Worm (Caenorhabditis elegans) whole organism, L4 larva: ENCODE data around the gene F45E12.5.

Experiments
- D1046.2 ChIP-seq: fragments of 200-800 bp; sonication (Bioruptor generic); IDR thresholded peaks from 2 replicates; pipeline ENCODE4 v1.3.6; 2022; ENCODE audit warnings: missing genetic modification characterization, missing compliant biosample characterization
- F44E2.7 ChIP-seq: fragments of 200-800 bp; sonication (Bioruptor generic); IDR thresholded peaks from 2 replicates; pipeline ENCODE4 v2.1.2; 2022; ENCODE audit warnings: missing genetic modification characterization, missing compliant biosample characterization
- Y105C5A.15 ChIP-seq: fragments of 200-800 bp; sonication (Bioruptor generic); IDR thresholded peaks from 2 replicates; pipeline ENCODE4 v1.3.6; 2022; ENCODE audit warnings: missing genetic modification characterization, missing compliant biosample characterization
- Y5F2A.4 ChIP-seq: fragments of 200-800 bp; sonication (Bioruptor generic); optimal IDR thresholded peaks from 2 replicates; lab custom pipeline; 2018; ENCODE audit warnings: mild to moderate bottlenecking, missing genetic modification characterization, missing compliant biosample characterization
- ZK337.2 ChIP-seq: fragments of 200-800 bp; sonication (Bioruptor generic); IDR thresholded peaks from 2 replicates; pipeline ENCODE4 v1.3.6; 2022; ENCODE audit warnings: missing genetic modification reagents, missing genetic modification characterization, missing compliant biosample characterization
- ZK546.5 ChIP-seq, 2 experiments: sonication (generic microtip); optimal IDR thresholded peaks; 2 replicates each; lab custom pipeline; 2017; ENCODE audit warnings: missing biosample characterization in 2 of 2, missing genetic modification characterization in 2 of 2
- aha-1 ChIP-seq: fragments of 150-350 bp; peaks from one replicate; lab custom pipeline; 2014; ENCODE audit warnings: missing biosample characterization, missing genetic modification characterization
- ama-1 ChIP-seq: fragments of 150-350 bp; optimal IDR thresholded peaks from 2 replicates; lab custom pipeline; 2014; ENCODE audit warnings: inconsistent platforms, mixed read lengths
- ctbp-1 ChIP-seq: fragments of 200-800 bp; sonication (Bioruptor generic); IDR thresholded peaks from 2 replicates; pipeline ENCODE4 v1.3.6; 2022; ENCODE audit warnings: missing genetic modification reagents, missing genetic modification characterization, missing compliant biosample characterization
- daf-16 ChIP-seq, 3 experiments: sonication (generic microtip); optimal IDR thresholded peaks; 2 replicates each; lab custom pipeline; 2016 to 2017; ENCODE audit warnings: missing genetic modification characterization in 3 of 3, missing genetic modification reagents in 3 of 3, mild to moderate bottlenecking in 2 of 3, missing compliant biosample characterization in 2 of 3, missing biosample characterization in 1 of 3, moderate library complexity in 1 of 3
- daf-19 ChIP-seq: fragments of 200-800 bp; sonication (Bioruptor generic); conservative IDR thresholded peaks from 2 replicates; pipeline ENCODE4 v1.3.6; 2022; ENCODE audit warnings: missing genetic modification characterization, missing compliant biosample characterization
- dmd-8 ChIP-seq: fragments of 200-800 bp; sonication (Bioruptor generic); IDR thresholded peaks from 2 replicates; pipeline ENCODE4 v1.3.6; 2022; ENCODE audit warnings: missing genetic modification characterization, missing compliant biosample characterization
- dve-1 ChIP-seq: sonication (generic microtip); optimal IDR thresholded peaks from 2 replicates; lab custom pipeline; 2017; ENCODE audit warnings: antibody characterized with exemption, mild to moderate bottlenecking, missing genetic modification characterization, missing compliant biosample characterization; ENCODE audit not compliant: insufficient read depth
- fkh-10 ChIP-seq: fragments of 150-350 bp; optimal IDR thresholded peaks from 2 replicates; lab custom pipeline; 2014; ENCODE audit warnings: missing biosample characterization, missing genetic modification reagents, missing genetic modification characterization
- fos-1 ChIP-seq: fragments of 150-350 bp; optimal IDR thresholded peaks from 2 replicates; lab custom pipeline; 2014; ENCODE audit warnings: missing biosample characterization, missing genetic modification characterization
- gei-8 ChIP-seq: fragments of 200-800 bp; sonication (Bioruptor generic); optimal IDR thresholded peaks from 2 replicates; lab custom pipeline; 2018; ENCODE audit warnings: mild to moderate bottlenecking, missing genetic modification characterization, missing compliant biosample characterization
- hlh-11 ChIP-seq: fragments of 200-800 bp; sonication (Bioruptor generic); optimal IDR thresholded peaks from 2 replicates; lab custom pipeline; 2018; ENCODE audit warnings: mild to moderate bottlenecking, missing genetic modification characterization, missing compliant biosample characterization
- hlh-30 ChIP-seq: sonication (generic microtip); optimal IDR thresholded peaks from 2 replicates; lab custom pipeline; 2017; ENCODE audit warnings: antibody characterized with exemption, mild to moderate bottlenecking, missing genetic modification characterization, missing compliant biosample characterization; ENCODE audit not compliant: insufficient read depth
- hmg-1.1 ChIP-seq: fragments of 200-800 bp; sonication (Bioruptor generic); IDR thresholded peaks from 2 replicates; pipeline ENCODE4 v1.3.6; 2022; ENCODE audit warnings: missing genetic modification reagents, missing genetic modification characterization, missing compliant biosample characterization
- lin-1 ChIP-seq: fragments of 200-800 bp; sonication (Bioruptor generic); IDR thresholded peaks from 2 replicates; pipeline ENCODE4 v1.3.6; 2022; ENCODE audit warnings: missing genetic modification reagents, missing genetic modification characterization, missing compliant biosample characterization
- lin-13 ChIP-seq: fragments of 150-350 bp; optimal IDR thresholded peaks from 2 replicates; lab custom pipeline; 2014; ENCODE audit warnings: missing biosample characterization, missing genetic modification reagents, missing genetic modification characterization
- lin-15B ChIP-seq: fragments of 150-350 bp; sonication (generic microtip); optimal IDR thresholded peaks from 3 replicates; lab custom pipeline; 2014; ENCODE audit warnings: missing biosample characterization, missing genetic modification characterization
- lin-38 ChIP-seq: fragments of 200-800 bp; sonication (Bioruptor generic); IDR thresholded peaks from 2 replicates; pipeline ENCODE4 v1.3.6; 2022; ENCODE audit warnings: missing genetic modification reagents, missing genetic modification characterization, missing compliant biosample characterization
- lsy-2 ChIP-seq, 2 experiments: fragments of 150-350 bp in 1 of 2; sonication (generic microtip) in 1 of 2; optimal IDR thresholded peaks; 2 replicates each; lab custom pipeline; 2014 to 2017; ENCODE audit warnings: missing biosample characterization in 2 of 2, missing genetic modification characterization in 2 of 2
- madf-9 ChIP-seq: fragments of 200-800 bp; sonication (Bioruptor generic); conservative IDR thresholded peaks from 2 replicates; pipeline ENCODE4 v1.3.6; 2022; ENCODE audit warnings: missing genetic modification reagents, missing genetic modification characterization, missing compliant biosample characterization
- mdl-1 ChIP-seq, 2 experiments: fragments of 150-350 bp in 1 of 2; sonication (generic microtip) in 1 of 2; optimal IDR thresholded peaks; 2 replicates each; lab custom pipeline; 2014 to 2017; ENCODE audit warnings: missing biosample characterization in 2 of 2, missing genetic modification characterization in 2 of 2
- mdt-29 ChIP-seq: fragments of 200-800 bp; sonication (Bioruptor generic); IDR thresholded peaks from 2 replicates; pipeline ENCODE4 v1.3.6; 2022; ENCODE audit warnings: missing genetic modification reagents, missing genetic modification characterization, missing compliant biosample characterization
- mxl-2 ChIP-seq: fragments of 200-800 bp; sonication (Bioruptor generic); conservative IDR thresholded peaks from 2 replicates; pipeline ENCODE4 v1.3.6; 2022; ENCODE audit warnings: missing genetic modification reagents, missing genetic modification characterization, missing compliant biosample characterization
- nhr-10 ChIP-seq: fragments of 150-350 bp; optimal IDR thresholded peaks from 2 replicates; lab custom pipeline; 2014; ENCODE audit warnings: missing biosample characterization, missing genetic modification characterization
- nhr-102 ChIP-seq: sonication (generic microtip); optimal IDR thresholded peaks from 2 replicates; lab custom pipeline; 2016; ENCODE audit warnings: mild to moderate bottlenecking, missing genetic modification characterization, moderate library complexity, missing compliant biosample characterization
- nhr-11 ChIP-seq: fragments of 150-350 bp; optimal IDR thresholded peaks from 2 replicates; lab custom pipeline; 2014; ENCODE audit warnings: missing biosample characterization, missing genetic modification characterization
- nhr-25 ChIP-seq: sonication (generic microtip); optimal IDR thresholded peaks from 2 replicates; lab custom pipeline; 2017; ENCODE audit warnings: missing genetic modification characterization, mild to moderate bottlenecking, missing compliant biosample characterization, antibody characterized with exemption, moderate library complexity, borderline replicate concordance; ENCODE audit not compliant: insufficient read depth
- nhr-28 ChIP-seq: fragments of 150-350 bp; optimal IDR thresholded peaks from 2 replicates; lab custom pipeline; 2014; ENCODE audit warnings: missing biosample characterization, missing genetic modification characterization
- nhr-41 ChIP-seq: fragments of 200-800 bp; sonication (Bioruptor generic); IDR thresholded peaks from 2 replicates; pipeline ENCODE4 v1.3.6; 2022; ENCODE audit warnings: missing genetic modification reagents, missing genetic modification characterization, missing compliant biosample characterization
- nhr-42 ChIP-seq: fragments of 200-800 bp; sonication (Bioruptor generic); IDR thresholded peaks from 2 replicates; pipeline ENCODE4 v1.3.6; 2022; ENCODE audit warnings: missing genetic modification characterization, missing compliant biosample characterization
- nhr-6 ChIP-seq: fragments of 150-350 bp; optimal IDR thresholded peaks from 2 replicates; lab custom pipeline; 2014; ENCODE audit warnings: missing biosample characterization, missing genetic modification characterization
- php-3 ChIP-seq: fragments of 200-800 bp; sonication (Bioruptor generic); IDR thresholded peaks from 2 replicates; pipeline ENCODE4 v1.3.6; 2022; ENCODE audit warnings: missing genetic modification reagents, missing genetic modification characterization, missing compliant biosample characterization
- pqm-1 ChIP-seq: sonication (generic microtip); optimal IDR thresholded peaks from 2 replicates; lab custom pipeline; 2017; ENCODE audit warnings: missing biosample characterization, missing genetic modification characterization
- set-16 ChIP-seq: fragments of 200-800 bp; sonication (Bioruptor generic); IDR thresholded peaks from 2 replicates; pipeline ENCODE4 v1.3.6; 2022; ENCODE audit warnings: missing genetic modification reagents, missing genetic modification characterization, missing compliant biosample characterization
- skn-1 ChIP-seq: fragments of 150-350 bp; optimal IDR thresholded peaks from 2 replicates; lab custom pipeline; 2014; ENCODE audit warnings: missing biosample characterization, missing genetic modification characterization
- snpc-1.2 ChIP-seq: fragments of 200-800 bp; sonication (Bioruptor generic); IDR thresholded peaks from 2 replicates; pipeline ENCODE4 v1.3.6; 2022; ENCODE audit warnings: missing genetic modification reagents, missing genetic modification characterization, missing compliant biosample characterization
- snpc-4 ChIP-seq: fragments of 150-350 bp; optimal IDR thresholded peaks from 2 replicates; lab custom pipeline; 2014; ENCODE audit warnings: missing biosample characterization, missing genetic modification characterization
- tag-97 ChIP-seq: fragments of 200-800 bp; sonication (Bioruptor generic); IDR thresholded peaks from 2 replicates; pipeline ENCODE4 v1.3.6; 2022; ENCODE audit warnings: missing genetic modification characterization, missing compliant biosample characterization
- tra-1 ChIP-seq: fragments of 200-800 bp; sonication (Bioruptor generic); IDR thresholded peaks from 2 replicates; pipeline ENCODE4 v1.3.6; 2022; ENCODE audit warnings: missing genetic modification reagents, missing genetic modification characterization, missing compliant biosample characterization
- unc-39 ChIP-seq: sonication (generic microtip); optimal IDR thresholded peaks from 2 replicates; lab custom pipeline; 2017; ENCODE audit warnings: missing biosample characterization, missing genetic modification characterization
- unc-62 ChIP-seq, 3 experiments: fragments of 150-350 bp in 1 of 3; sonication (generic microtip); optimal IDR thresholded peaks in 2 of 3; peaks in 1 of 3; 1 replicate in 1 of 3; 2 replicates in 2 of 3; lab custom pipeline; 2014 to 2017; ENCODE audit warnings: missing biosample characterization in 3 of 3, missing genetic modification characterization in 3 of 3, missing genetic modification reagents in 3 of 3, missing genotype in 1 of 3
- vab-7 ChIP-seq: fragments of 200-800 bp; sonication (Bioruptor generic); IDR thresholded peaks from 2 replicates; pipeline ENCODE4 v1.3.6; 2022; ENCODE audit warnings: missing genetic modification reagents, missing genetic modification characterization, missing compliant biosample characterization
- zip-2 ChIP-seq: fragments of 150-350 bp; optimal IDR thresholded peaks from 2 replicates; lab custom pipeline; 2014; ENCODE audit warnings: missing biosample characterization, missing genetic modification characterization
- ztf-7 ChIP-seq: fragments of 150-350 bp; optimal IDR thresholded peaks from 2 replicates; lab custom pipeline; 2014; ENCODE audit warnings: missing biosample characterization, missing genetic modification characterization

Gene F45E12.5

DNA sequence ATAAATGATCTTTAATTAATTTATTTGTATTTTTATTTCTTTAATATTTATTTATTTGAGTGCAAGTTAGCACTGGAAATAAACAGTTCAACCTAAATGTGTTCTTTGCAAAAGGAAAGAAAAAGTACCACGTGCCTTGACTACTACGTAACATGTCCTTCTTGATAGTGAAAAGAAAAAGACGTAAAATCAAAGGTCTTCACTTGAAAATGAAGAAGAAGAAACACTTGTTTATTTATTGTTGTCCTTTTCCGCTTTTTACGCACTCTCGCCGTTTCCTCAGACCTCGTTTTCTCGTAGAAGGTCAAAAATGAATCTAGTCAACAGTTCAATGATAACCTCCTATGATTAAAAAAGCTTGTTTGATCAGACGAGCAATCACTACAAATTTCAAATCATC lies 32.0 kb downstream of the F45E12.5 start:
- TF ChIP-seq F44E2.7 (GFP tag; lab: Robert Waterston, UW) = no peak
- no peak for TF ChIP-seq Y5F2A.4 (GFP tag; lab: Kevin White, UChicago)
- peak; percentile 26 for TF ChIP-seq dve-1
- TF ChIP-seq D1046.2 (GFP tag; lab: Robert Waterston, UW) = no peak
- TF ChIP-seq hlh-11 (tag; lab: Kevin White, UChicago) = peak; percentile 3
- TF ChIP-seq lsy-2 (tag; optimal IDR thresholded peaks at IDR 0.05; lab: Kevin White, UChicago) = peak in 1 of 2 experiments; percentile 16
- peak; percentile 56 for TF ChIP-seq nhr-28 (tag; lab: Kevin White, UChicago)
- TF ChIP-seq daf-16 (GFP tag; optimal IDR thresholded peaks at IDR 0.05; lab: Kevin White, UChicago) = no peak
- TF ChIP-seq daf-16 (tag; optimal IDR thresholded peaks at IDR 0.05; lab: Kevin White, UChicago) = peak; percentile 39
- TF ChIP-seq snpc-1.2 (GFP tag; lab: Robert Waterston, UW) = no peak
- TF ChIP-seq hlh-30 (tag; lab: Kevin White, UChicago) = peak; percentile 38
- peak in 1 of 2 experiments; percentile 23 for TF ChIP-seq mdl-1 (tag; optimal IDR thresholded peaks at IDR 0.05; lab: Kevin White, UChicago)
- TF ChIP-seq madf-9 = no peak
- no peak for TF ChIP-seq lin-13
- TF ChIP-seq nhr-41 (GFP tag; lab: Robert Waterston, UW) = no peak
- TF ChIP-seq vab-7 (GFP tag; lab: Robert Waterston, UW) = no peak
- TF ChIP-seq nhr-102 (tag; lab: Kevin White, UChicago) = no peak
- TF ChIP-seq, all 104 proteins: peak for 7

DNA sequence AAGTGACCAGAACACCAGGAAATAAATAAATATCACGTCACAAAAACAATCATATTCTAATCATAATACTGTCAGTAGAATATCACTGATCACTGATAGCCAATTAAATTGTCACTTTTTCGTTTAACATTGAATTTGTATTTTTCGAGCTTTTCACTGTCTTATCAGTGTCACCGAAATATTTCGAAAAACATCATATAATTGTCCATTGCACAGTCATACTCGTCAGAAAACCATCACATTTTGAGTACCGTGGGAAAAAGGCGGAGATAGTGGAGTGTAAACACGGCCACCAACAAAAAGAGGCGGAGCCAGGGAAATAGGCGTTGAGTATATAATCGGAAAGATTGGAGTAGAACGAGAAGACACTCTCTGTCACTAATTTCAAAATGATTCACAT lies 32.7 kb downstream of the F45E12.5 start:
- TF ChIP-seq fos-1 (tag; lab: Kevin White, UChicago) (no peak), lin-15B (tag; lab: Kevin White, UChicago) (no peak), tra-1 (GFP tag; lab: Robert Waterston, UW) (peak; percentile 13; the same call in 1 of the 2 replicates), ZK546.5 (tag; optimal IDR thresholded peaks at IDR 0.05; lab: Kevin White, UChicago) (no peak), ztf-7 (tag; lab: Kevin White, UChicago) (peak; percentile 8), snpc-4 (tag; lab: Kevin White, UChicago) (no peak), tag-97 (GFP tag; lab: Robert Waterston, UW) (no peak), mxl-2 (GFP tag; lab: Robert Waterston, UW) (no peak), dmd-8 (GFP tag; lab: Robert Waterston, UW) (no peak), nhr-11 (no peak), nhr-6 (tag; lab: Kevin White, UChicago) (no peak), hmg-1.1 (GFP tag; lab: Robert Waterston, UW) (no peak), ctbp-1 (no peak), php-3 (GFP tag; lab: Robert Waterston, UW) (peak; percentile 92), ama-1 (lab: Kevin White, UChicago) (no peak), aha-1 (tag; lab: Kevin White, UChicago) (no peak), lin-1 (GFP tag; lab: Robert Waterston, UW) (no peak), unc-39 (tag; lab: Kevin White, UChicago) (no peak), nhr-28 (tag; lab: Kevin White, UChicago) (peak; percentile 74), pqm-1 (tag; lab: Kevin White, UChicago) (peak; percentile 9), unc-62 (GFP tag; optimal IDR thresholded peaks at IDR 0.05 in 1 of 2; lab: Kevin White, UChicago) (peak in 1 of 2 experiments; percentile 31), unc-62 (tag; optimal IDR thresholded peaks at IDR 0.05; lab: Kevin White, UChicago) (no peak), gei-8 (GFP tag; lab: Kevin White, UChicago) (no peak), Y105C5A.15 (GFP tag; lab: Robert Waterston, UW) (no peak), lin-38 (GFP tag; lab: Robert Waterston, UW) (no peak), set-16 (GFP tag; lab: Robert Waterston, UW) (no peak), zip-2 (tag; lab: Kevin White, UChicago) (no peak), mdl-1 (tag; optimal IDR thresholded peaks at IDR 0.05; lab: Kevin White, UChicago) (peak in 1 of 2 experiments; percentile 21), daf-19 (no peak), mdt-29 (GFP tag; lab: Robert Waterston, UW) (no peak), dve-1 (peak; percentile 78), skn-1 (no peak), nhr-25 (tag; lab: Kevin White, UChicago) (no peak), fkh-10 (no peak), nhr-42 (GFP tag; lab: Robert Waterston, UW) (no peak), lin-13 (no peak), nhr-10 (tag; lab: Kevin White, UChicago) (no peak), daf-16 (GFP tag; optimal IDR thresholded peaks at IDR 0.05; lab: Kevin White, UChicago) (no peak), daf-16 (tag; optimal IDR thresholded peaks at IDR 0.05; lab: Kevin White, UChicago) (peak; percentile 99), ZK337.2 (GFP tag; lab: Robert Waterston, UW) (no peak)
